Worm (Caenorhabditis elegans) whole organism, midembryonic: ENCODE results near the gene C05C8.5.

Experiments
- T22C8.4 ChIP-seq: fragments of 200-800 bp; sonication (Bioruptor generic); IDR thresholded peaks from 2 replicates; pipeline ENCODE4 v1.3.6; 2022; ENCODE audit warnings: missing genetic modification characterization, missing compliant biosample characterization
- cog-1 ChIP-seq: sonication (generic microtip); optimal IDR thresholded peaks from 2 replicates; lab custom pipeline; 2016; ENCODE audit warnings: missing genetic modification characterization, missing compliant biosample characterization
- flt-1 ChIP-seq: fragments of 200-800 bp; sonication (Bioruptor generic); IDR thresholded peaks from 2 replicates; pipeline ENCODE4 v1.3.6; 2022; ENCODE audit warnings: missing genetic modification characterization, missing compliant biosample characterization
- klf-2 ChIP-seq: fragments of 200-800 bp; sonication (Bioruptor generic); conservative IDR thresholded peaks from 2 replicates; pipeline ENCODE4 v1.3.6; 2022; ENCODE audit warnings: missing genetic modification reagents, missing genetic modification characterization, missing compliant biosample characterization
- med-1 ChIP-seq: sonication (generic microtip); optimal IDR thresholded peaks from 2 replicates; lab custom pipeline; 2017; ENCODE audit warnings: missing genetic modification characterization, mild to moderate bottlenecking, missing compliant biosample characterization, antibody characterized with exemption, missing genetic modification reagents; ENCODE audit not compliant: insufficient read depth
- ref-1 ChIP-seq: fragments of 200-800 bp; sonication (Bioruptor generic); conservative IDR thresholded peaks from 2 replicates; pipeline ENCODE4 v1.3.6; 2022; ENCODE audit warnings: missing genetic modification reagents, missing genetic modification characterization, missing compliant biosample characterization
- tab-1 ChIP-seq: fragments of 200-800 bp; sonication (Bioruptor generic); IDR thresholded peaks from 2 replicates; pipeline ENCODE4 v1.3.6; 2022; ENCODE audit warnings: missing genetic modification characterization, missing compliant biosample characterization
- ztf-23 ChIP-seq: fragments of 200-800 bp; sonication (Bioruptor generic); IDR thresholded peaks from 2 replicates; pipeline ENCODE4 v1.3.6; 2022; ENCODE audit warnings: missing genetic modification reagents, missing genetic modification characterization, missing compliant biosample characterization
- ztf-29 ChIP-seq: fragments of 200-800 bp; sonication (Bioruptor generic); IDR thresholded peaks from 2 replicates; pipeline ENCODE4 v1.3.6; 2022; ENCODE audit warnings: missing genetic modification reagents, missing genetic modification characterization, missing compliant biosample characterization

The C05C8.5 gene

DNA sequence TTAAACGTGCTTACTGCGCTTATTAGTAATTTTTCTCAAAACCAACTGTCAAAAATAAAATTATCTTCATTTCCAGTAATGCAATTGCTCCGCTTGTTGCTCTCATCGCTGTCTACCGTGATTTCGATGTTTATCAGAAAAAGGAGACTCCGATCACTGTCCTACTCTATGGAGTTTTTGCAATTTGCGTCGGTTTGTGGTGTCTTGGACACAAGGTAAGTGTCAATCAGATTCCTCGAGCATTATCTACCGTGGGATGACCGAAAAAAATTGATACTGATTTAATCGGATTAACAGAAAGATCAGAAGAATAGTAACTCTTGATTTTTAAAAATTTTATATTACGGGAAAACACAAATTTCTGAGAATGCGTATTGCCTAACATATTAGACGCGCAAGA lies 47.3 kb downstream of the C05C8.5 start:
- no peak for TF ChIP-seq cog-1 (tag; lab: Kevin White, UChicago)
- TF ChIP-seq med-1 (GFP tag; lab: Kevin White, UChicago) = no peak
- TF ChIP-seq tab-1 (GFP tag; lab: Robert Waterston, UW) = no peak
- no peak for TF ChIP-seq ztf-23 (GFP tag; lab: Robert Waterston, UW)
- TF ChIP-seq klf-2 (GFP tag; lab: Robert Waterston, UW) = no peak
- no peak for TF ChIP-seq flt-1 (GFP tag; lab: Robert Waterston, UW)
- TF ChIP-seq T22C8.4 (GFP tag; lab: Robert Waterston, UW) = no peak
- TF ChIP-seq ref-1 (GFP tag; lab: Robert Waterston, UW) = no peak
- TF ChIP-seq ztf-29 (GFP tag; lab: Robert Waterston, UW) = no peak

DNA sequence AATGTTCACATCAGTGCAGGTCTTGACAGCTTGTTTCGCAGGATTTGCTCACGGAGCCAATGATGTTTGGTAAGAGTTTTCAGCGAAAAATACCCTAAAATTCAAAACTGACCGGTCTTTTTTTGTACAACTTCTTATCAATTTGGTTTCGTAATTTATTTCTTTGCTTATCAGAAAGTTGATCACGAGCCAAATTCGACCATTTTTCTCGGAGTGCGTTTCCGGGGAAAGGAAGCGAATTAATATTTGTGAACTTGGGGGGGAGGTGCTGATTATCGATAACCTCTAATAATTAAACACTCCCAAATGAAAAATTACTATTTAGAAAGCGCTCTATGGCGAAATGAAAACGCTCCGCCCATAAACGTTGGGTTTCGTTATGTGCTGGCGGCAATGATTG lies 48.0 kb downstream of the C05C8.5 start:
- no peak for TF ChIP-seq cog-1 (tag; lab: Kevin White, UChicago)
- no peak for TF ChIP-seq ztf-29 (GFP tag; lab: Robert Waterston, UW)
- TF ChIP-seq flt-1 (GFP tag; lab: Robert Waterston, UW) = no peak
- TF ChIP-seq klf-2 (GFP tag; lab: Robert Waterston, UW) = no peak
- no peak for TF ChIP-seq med-1 (GFP tag; lab: Kevin White, UChicago)
- TF ChIP-seq T22C8.4 (GFP tag; lab: Robert Waterston, UW) = no peak
- TF ChIP-seq ref-1 (GFP tag; lab: Robert Waterston, UW) = no peak
- no peak for TF ChIP-seq ztf-23 (GFP tag; lab: Robert Waterston, UW)
- TF ChIP-seq tab-1 (GFP tag; lab: Robert Waterston, UW) = no peak

DNA sequence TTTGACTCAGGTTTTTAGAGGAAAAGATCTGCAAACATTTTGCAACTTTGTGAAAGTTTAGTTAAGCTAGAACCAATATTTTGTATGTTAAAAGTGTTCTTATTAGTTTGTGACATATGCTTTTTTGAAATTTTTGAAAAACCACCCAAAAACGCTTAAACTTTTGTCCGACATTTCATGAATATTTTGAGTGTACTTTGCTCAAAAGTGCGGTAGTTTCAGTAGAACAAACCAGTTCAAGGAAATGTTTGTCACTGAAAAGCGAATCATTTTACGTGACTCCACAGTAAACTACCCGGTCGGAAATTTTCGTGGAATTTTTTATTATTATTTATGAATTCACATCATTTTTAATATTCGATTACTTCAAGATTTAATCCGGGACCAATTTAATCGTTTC lies 50.1 kb downstream of the C05C8.5 start, which contains the start of gene pitr-5:
TSS of gene pitr-5 (plus strand) at position 301 of the 400 bp plus-strand sequence.
- TF ChIP-seq flt-1 (GFP tag; lab: Robert Waterston, UW) (no peak), cog-1 (tag; lab: Kevin White, UChicago) (no peak), T22C8.4 (GFP tag; lab: Robert Waterston, UW) (no peak), klf-2 (GFP tag; lab: Robert Waterston, UW) (no peak), ref-1 (GFP tag; lab: Robert Waterston, UW) (no peak), ztf-23 (GFP tag; lab: Robert Waterston, UW) (no peak), med-1 (GFP tag; lab: Kevin White, UChicago) (no peak), ztf-29 (GFP tag; lab: Robert Waterston, UW) (no peak), tab-1 (GFP tag; lab: Robert Waterston, UW) (no peak)
